Fruit fly (Drosophila melanogaster) whole organism, embryonic: Measurements from ENCODE around the gene CG13842.

Experiments
- CG10431 ChIP-seq: fragments of 200-800 bp; sonication (Bioruptor generic); optimal IDR thresholded peaks from 3 replicates; lab custom pipeline; 2018; ENCODE audit warnings: missing biosample characterization, mild to moderate bottlenecking, missing genetic modification characterization
- CG11456 ChIP-seq: fragments of 200-800 bp; sonication (Bioruptor generic); IDR thresholded peaks from 3 replicates; pipeline ENCODE4 v1.3.6; 2022; ENCODE audit warnings: missing biosample characterization, missing genetic modification characterization
- CG12659 ChIP-seq: fragments of 200-800 bp; sonication (Bioruptor generic); optimal IDR thresholded peaks from 3 replicates; lab custom pipeline; 2017; ENCODE audit warnings: mild to moderate bottlenecking, missing biosample characterization, missing genetic modification reagents, missing genetic modification characterization
- CG12942 ChIP-seq: fragments of 200-800 bp; sonication (Bioruptor generic); optimal IDR thresholded peaks from 3 replicates; lab custom pipeline; 2016; ENCODE audit warnings: missing biosample characterization, missing genetic modification characterization
- CG17328 ChIP-seq: fragments of 200-800 bp; sonication (Bioruptor generic); IDR thresholded peaks from 2 replicates; pipeline ENCODE4 v1.3.6; 2022; ENCODE audit warnings: missing biosample characterization, missing genetic modification characterization
- CG17359 ChIP-seq: fragments of 200-800 bp; sonication (Bioruptor generic); optimal IDR thresholded peaks from 3 replicates; lab custom pipeline; 2018; ENCODE audit warnings: missing biosample characterization, mild to moderate bottlenecking, missing genetic modification characterization, moderate library complexity
- CG18011 ChIP-seq: fragments of 200-800 bp; sonication (Bioruptor generic); optimal IDR thresholded peaks from 2 replicates; lab custom pipeline; 2017; ENCODE audit warnings: missing biosample characterization, missing genetic modification characterization, mild to moderate bottlenecking, moderate library complexity, missing genotype
- CG1832 ChIP-seq: fragments of 200-800 bp; sonication (Bioruptor generic); optimal IDR thresholded peaks from 2 replicates; lab custom pipeline; 2017; ENCODE audit warnings: missing biosample characterization, mild to moderate bottlenecking, missing genetic modification characterization, inconsistent platforms
- CG3065 ChIP-seq: fragments of 200-800 bp; sonication (Bioruptor generic); optimal IDR thresholded peaks from 2 replicates; lab custom pipeline; 2016; ENCODE audit warnings: missing biosample characterization, missing genetic modification characterization
- CG31224 ChIP-seq: fragments of 200-800 bp; sonication (Bioruptor generic); IDR thresholded peaks from 2 replicates; pipeline ENCODE4 v1.3.6; 2022; ENCODE audit warnings: missing biosample characterization, missing genetic modification characterization
- CG7745 ChIP-seq: fragments of 200-800 bp; sonication (Bioruptor generic); optimal IDR thresholded peaks from 2 replicates; lab custom pipeline; 2018; ENCODE audit warnings: missing biosample characterization, mild to moderate bottlenecking, missing genetic modification characterization, moderate library complexity
- CG8478 ChIP-seq: fragments of >200 bp; optimal IDR thresholded peaks from 2 replicates; lab custom pipeline; 2018
- CG9215 ChIP-seq: fragments of 200-800 bp; sonication (Bioruptor generic); IDR thresholded peaks from 2 replicates; pipeline ENCODE4 v1.3.6; 2022; ENCODE audit warnings: missing biosample characterization, missing genetic modification characterization
- D19B ChIP-seq: fragments of 200-800 bp; sonication (Bioruptor generic); optimal IDR thresholded peaks from 2 replicates; lab custom pipeline; 2017; ENCODE audit warnings: missing biosample characterization, mild to moderate bottlenecking, missing genetic modification characterization
- Fer1 ChIP-seq: fragments of 200-800 bp; sonication (Bioruptor generic); optimal IDR thresholded peaks from 2 replicates; lab custom pipeline; 2017; ENCODE audit warnings: missing biosample characterization, mild to moderate bottlenecking, missing genetic modification characterization
- Hey ChIP-seq: fragments of 200-800 bp; sonication (Bioruptor generic); optimal IDR thresholded peaks from 3 replicates; lab custom pipeline; 2018; ENCODE audit warnings: missing biosample characterization, mild to moderate bottlenecking, missing genetic modification characterization
- HmgZ ChIP-seq: fragments of 200-800 bp; sonication (Bioruptor generic); optimal IDR thresholded peaks from 2 replicates; lab custom pipeline; 2018; ENCODE audit warnings: missing biosample characterization, mild to moderate bottlenecking, missing genetic modification characterization
- Hr3 ChIP-seq: fragments of 200-800 bp; sonication (Bioruptor generic); optimal IDR thresholded peaks from 3 replicates; lab custom pipeline; 2016; ENCODE audit warnings: missing biosample characterization, missing genetic modification characterization
- Lhr ChIP-seq: fragments of 200-800 bp; sonication (Bioruptor generic); optimal IDR thresholded peaks from 3 replicates; lab custom pipeline; 2017; ENCODE audit warnings: mild to moderate bottlenecking, missing biosample characterization, missing genetic modification reagents, missing genetic modification characterization
- NC2α ChIP-seq: fragments of 200-800 bp; sonication (Bioruptor generic); optimal IDR thresholded peaks from 2 replicates; lab custom pipeline; 2016; ENCODE audit warnings: missing biosample characterization, missing genetic modification characterization
- Nf-YB ChIP-seq: fragments of 200-800 bp; sonication (Bioruptor generic); optimal IDR thresholded peaks from 3 replicates; lab custom pipeline; 2019; ENCODE audit warnings: missing biosample characterization, mild to moderate bottlenecking, missing genetic modification characterization, moderate library complexity
- Oaz ChIP-seq: fragments of 200-800 bp; sonication (Bioruptor generic); IDR thresholded peaks from 2 replicates; pipeline ENCODE4 v1.3.6; 2022; ENCODE audit warnings: missing biosample characterization, missing genetic modification characterization
- Opbp ChIP-seq: fragments of 200-800 bp; sonication (Bioruptor generic); IDR thresholded peaks from 3 replicates; pipeline ENCODE4 v1.3.6; 2022; ENCODE audit warnings: missing biosample characterization, missing genetic modification characterization; ENCODE audit not compliant: partially characterized antibody
- Trl ChIP-seq, 3 experiments: fragments of >200 bp in 2 of 3; fragments of 200-800 bp in 1 of 3; sonication (Bioruptor generic) in 1 of 3; optimal IDR thresholded peaks; 2 replicates in 1 of 3; 3 replicates in 2 of 3; lab custom pipeline; 2016 to 2017; ENCODE audit warnings: missing biosample characterization in 1 of 3, missing genetic modification characterization in 1 of 3
- YL-1 ChIP-seq: fragments of 200-800 bp; sonication (Bioruptor generic); optimal IDR thresholded peaks from 3 replicates; lab custom pipeline; 2017; ENCODE audit warnings: missing biosample characterization, mild to moderate bottlenecking, missing genetic modification characterization
- ase ChIP-seq: fragments of 200-800 bp; sonication (Bioruptor generic); IDR thresholded peaks from 3 replicates; pipeline ENCODE4 v1.3.6; 2022; ENCODE audit warnings: missing biosample characterization, missing genetic modification characterization
- bbx ChIP-seq: fragments of 200-800 bp; sonication (Bioruptor generic); IDR thresholded peaks from 2 replicates; pipeline ENCODE4 v1.3.6; 2022; ENCODE audit warnings: missing biosample characterization, missing genetic modification characterization; ENCODE audit not compliant: partially characterized antibody
- cg ChIP-seq: fragments of 200-800 bp; sonication (Bioruptor generic); optimal IDR thresholded peaks from 3 replicates; lab custom pipeline; 2019; ENCODE audit warnings: missing biosample characterization, mild to moderate bottlenecking, missing genetic modification characterization, moderate library complexity
- chif ChIP-seq, 2 experiments: fragments of 200-800 bp; sonication (Bioruptor generic); optimal IDR thresholded peaks; 3 replicates each; lab custom pipeline; 2016; ENCODE audit warnings: missing biosample characterization in 2 of 2, missing genetic modification characterization in 2 of 2
- dati ChIP-seq: fragments of 200-800 bp; sonication (Bioruptor generic); IDR thresholded peaks from 2 replicates; pipeline ENCODE4 v1.3.6; 2022; ENCODE audit warnings: missing biosample characterization, missing genetic modification characterization
- dmrt11E ChIP-seq: fragments of 200-800 bp; sonication (Bioruptor generic); optimal IDR thresholded peaks from 3 replicates; lab custom pipeline; 2018; ENCODE audit warnings: missing biosample characterization, mild to moderate bottlenecking, missing genetic modification characterization, moderate library complexity
- dysf ChIP-seq: fragments of 200-800 bp; sonication (Bioruptor generic); IDR thresholded peaks from 3 replicates; pipeline ENCODE4 v1.3.6; 2022; ENCODE audit warnings: missing biosample characterization, missing genetic modification characterization
- ems ChIP-seq: fragments of 200-800 bp; sonication (Bioruptor generic); optimal IDR thresholded peaks from 3 replicates; lab custom pipeline; 2016; ENCODE audit warnings: missing biosample characterization, missing genetic modification characterization
- fd102C ChIP-seq: fragments of 200-800 bp; sonication (Bioruptor generic); optimal IDR thresholded peaks from 2 replicates; lab custom pipeline; 2018; ENCODE audit warnings: missing biosample characterization, mild to moderate bottlenecking, missing genetic modification characterization, moderate library complexity
- fru ChIP-seq: fragments of >200 bp; optimal IDR thresholded peaks from 2 replicates; lab custom pipeline; 2017
- gsb ChIP-seq: fragments of 200-800 bp; sonication (Bioruptor generic); IDR thresholded peaks from 2 replicates; pipeline ENCODE4 v1.3.6; 2022; ENCODE audit warnings: missing biosample characterization, missing genetic modification characterization
- kay ChIP-seq: fragments of 200-800 bp; sonication (Bioruptor generic); optimal IDR thresholded peaks from 2 replicates; lab custom pipeline; 2016; ENCODE audit warnings: missing biosample characterization, missing genetic modification characterization
- knrl ChIP-seq: fragments of 200-800 bp; sonication (Bioruptor generic); IDR thresholded peaks from 3 replicates; pipeline ENCODE4 v1.3.6; 2022; ENCODE audit warnings: missing biosample characterization, missing genetic modification characterization; ENCODE audit not compliant: partially characterized antibody
- lab ChIP-seq: fragments of 200-800 bp; sonication (Bioruptor generic); optimal IDR thresholded peaks from 3 replicates; lab custom pipeline; 2017; ENCODE audit warnings: missing biosample characterization, missing genetic modification characterization, mild to moderate bottlenecking, moderate library complexity, missing genetic modification reagents
- lola ChIP-seq, 3 experiments: fragments of >200 bp in 2 of 3; fragments of 200-800 bp in 1 of 3; sonication (Bioruptor generic) in 1 of 3; optimal IDR thresholded peaks; 2 replicates each; lab custom pipeline; 2017 to 2019; ENCODE audit warnings: missing biosample characterization in 3 of 3, missing genetic modification characterization in 3 of 3, mild to moderate bottlenecking in 1 of 3, moderate library complexity in 1 of 3
- phol ChIP-seq: fragments of 200-800 bp; sonication (Bioruptor generic); optimal IDR thresholded peaks from 3 replicates; lab custom pipeline; 2018; ENCODE audit warnings: missing biosample characterization, mild to moderate bottlenecking, missing genetic modification characterization, moderate library complexity
- ro ChIP-seq: fragments of 200-800 bp; sonication (Bioruptor generic); IDR thresholded peaks from 2 replicates; pipeline ENCODE4 v1.3.6; 2022; ENCODE audit warnings: missing biosample characterization, missing genetic modification characterization
- slbo ChIP-seq: fragments of 200-800 bp; sonication (Bioruptor generic); IDR thresholded peaks from 2 replicates; pipeline ENCODE4 v1.3.6; 2022; ENCODE audit warnings: missing biosample characterization, missing genetic modification characterization
- sna ChIP-seq: fragments of 200-800 bp; sonication (Bioruptor generic); IDR thresholded peaks from 2 replicates; pipeline ENCODE4 v1.3.6; 2022; ENCODE audit warnings: missing biosample characterization, missing genetic modification characterization; ENCODE audit not compliant: partially characterized antibody
- tna ChIP-seq: fragments of 200-800 bp; sonication (Bioruptor generic); IDR thresholded peaks from 2 replicates; pipeline ENCODE4 v1.3.6; 2022; ENCODE audit warnings: missing biosample characterization, missing genetic modification characterization; ENCODE audit not compliant: partially characterized antibody
- vnd ChIP-seq: fragments of 200-800 bp; sonication (Bioruptor generic); IDR thresholded peaks from 3 replicates; pipeline ENCODE4 v1.3.6; 2022; ENCODE audit warnings: missing biosample characterization, missing genetic modification characterization; ENCODE audit not compliant: partially characterized antibody
- yki ChIP-seq: fragments of >200 bp; optimal IDR thresholded peaks from 3 replicates; lab custom pipeline; 2018

The CG13842 gene

dm6 chr3R:22740930-22741329 is 33.9 kb upstream of the CG13842 start, which contains the start of the genes Dcr-1 and CG6985 (continued):
- TF ChIP-seq Nf-YB (GFP tag; lab: Kevin White, UChicago) (no peak), slbo (GFP tag; lab: Robert Waterston, UW) (no peak), dmrt11E (tag; lab: Kevin White, UChicago) (no peak), Opbp (GFP tag; lab: Robert Waterston, UW) (0 out of 3 replicates have a peak, but pooled peaks have one; percentile 24), kay (GFP tag; lab: Kevin White, UChicago) (no peak), sna (GFP tag; lab: Robert Waterston, UW) (peak; percentile 45; the same call in 1 of the 2 replicates), vnd (peak; percentile 29; the same call in 1 of the 3 replicates), CG9215 (GFP tag; lab: Robert Waterston, UW) (no peak), knrl (no peak), cg (GFP tag; lab: Kevin White, UChicago) (no peak), fd102C (GFP tag; lab: Kevin White, UChicago) (no peak), bbx (GFP tag; lab: Robert Waterston, UW) (no peak), CG11456 (no peak), ems (no peak), D19B (GFP tag; lab: Kevin White, UChicago) (no peak), YL-1 (GFP tag; lab: Kevin White, UChicago) (peak; percentile 50), CG3065 (GFP tag; lab: Kevin White, UChicago) (no peak), Lhr (GFP tag; lab: Kevin White, UChicago) (no peak), dysf (no peak), CG12942 (GFP tag; lab: Kevin White, UChicago) (no peak), HmgZ (tag; lab: Kevin White, UChicago) (peak; percentile 11), CG7745 (tag; lab: Kevin White, UChicago) (no peak), yki (lab: Kevin White, UChicago) (no peak), dati (GFP tag; lab: Robert Waterston, UW) (no peak), CG12659 (GFP tag; lab: Kevin White, UChicago) (no peak), NC2α (no peak), Oaz (no peak), lab (GFP tag; lab: Kevin White, UChicago) (no peak), Hey (no peak), chif (GFP tag; optimal IDR thresholded peaks at IDR 0.05; lab: Kevin White, UChicago) (no peak)

- TF ChIP-seq CG8478 (lab: Kevin White, UChicago) (no peak), Hr3 (GFP tag; lab: Kevin White, UChicago) (no peak), CG31224 (GFP tag; lab: Robert Waterston, UW) (no peak), fru (lab: Kevin White, UChicago) (no peak), CG1832 (GFP tag; lab: Kevin White, UChicago) (no peak), knrl (no peak), gsb (GFP tag; lab: Robert Waterston, UW) (no peak)
These were observed 26.7 kb upstream of the CG13842 start, which contains the start of gene Takl2 for dm6 chr3R:22733751-22734150. Takl2 (minus strand) TSS chr3R:22733851.

- no peak for TF ChIP-seq CG18011 (GFP tag; lab: Kevin White, UChicago)
- no peak for TF ChIP-seq CG10431
- TF ChIP-seq CG3065 (GFP tag; lab: Kevin White, UChicago): no peak
- TF ChIP-seq ase: no peak
- TF ChIP-seq Fer1 (GFP tag; lab: Kevin White, UChicago): no peak
- TF ChIP-seq tna (GFP tag; lab: Robert Waterston, UW): 0 out of 2 replicates have a peak, but pooled peaks have one; percentile 17
- no peak for TF ChIP-seq CG17359
- TF ChIP-seq ro: no peak
- no peak for TF ChIP-seq lola (GFP tag; optimal IDR thresholded peaks at IDR 0.05; lab: Kevin White, UChicago)
- no peak for TF ChIP-seq phol
- no peak for TF ChIP-seq CG17328 (GFP tag; lab: Robert Waterston, UW)
- peak; percentile 58 to 66 for TF ChIP-seq Trl (optimal IDR thresholded peaks at IDR 0.05; lab: Kevin White, UChicago)
- no peak for TF ChIP-seq Trl (GFP tag; optimal IDR thresholded peaks at IDR 0.05; lab: Kevin White, UChicago)
- peak; percentile 53 for TF ChIP-seq cg (GFP tag; lab: Kevin White, UChicago)
These were observed 25.9 kb upstream of the CG13842 start for dm6 chr3R:22732995-22733394.
